Worm (Caenorhabditis elegans) whole organism, L4/young adult: ENCODE measurements around the gene srsx-16.

Source experiments
- W03F9.2 ChIP-seq: fragments of 150-350 bp; optimal IDR thresholded peaks from 2 replicates; lab custom pipeline; 2014; ENCODE audit warnings: missing biosample characterization, missing genetic modification characterization
- dao-5 ChIP-seq: sonication (generic microtip); optimal IDR thresholded peaks from 2 replicates; lab custom pipeline; 2016; ENCODE audit warnings: missing genotype, missing genetic modification characterization, moderate library complexity, missing compliant biosample characterization
- him-1 ChIP-seq: sonication (generic microtip); optimal IDR thresholded peaks from 2 replicates; lab custom pipeline; 2016; ENCODE audit warnings: missing genotype, missing genetic modification reagents, missing genetic modification characterization, missing compliant biosample characterization

DNA sequence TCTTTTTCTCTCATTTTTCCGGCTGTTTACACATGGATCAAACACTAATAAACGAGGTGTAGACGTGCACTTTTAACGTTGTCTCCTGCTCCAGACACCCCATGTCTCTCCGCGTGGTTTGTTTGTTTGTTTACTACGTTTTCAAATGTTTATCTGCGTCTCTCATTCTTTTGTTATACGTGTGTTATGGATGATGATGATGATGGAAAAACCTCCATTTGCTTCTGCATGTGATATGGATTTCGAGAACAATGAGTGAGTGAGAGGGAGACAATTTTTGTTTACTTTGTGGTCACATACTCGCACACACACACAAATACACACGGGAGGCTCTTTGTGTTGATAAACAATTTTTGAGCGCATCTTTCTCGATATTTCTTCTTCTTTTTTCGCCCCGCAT lies 15.1 kb downstream of the srsx-16 start:
- TF ChIP-seq W03F9.2 (tag; lab: Kevin White, UChicago) (no peak), him-1 (tag; lab: Kevin White, UChicago) (no peak), dao-5 (tag; lab: Kevin White, UChicago) (no peak)
